Worm (Caenorhabditis elegans) whole organism, early embryonic: Measurements from ENCODE around the gene fbxb-33.

Source experiments
- B0310.2 ChIP-seq: sonication (generic microtip); optimal IDR thresholded peaks from 2 replicates; lab custom pipeline; 2016; ENCODE audit warnings: mild to moderate bottlenecking, missing genetic modification characterization, missing compliant biosample characterization
- F13C5.2 ChIP-seq: sonication (generic microtip); optimal IDR thresholded peaks from 2 replicates; lab custom pipeline; 2017; ENCODE audit warnings: mild to moderate bottlenecking, missing genetic modification characterization, inconsistent platforms, missing compliant biosample characterization
- aly-1 ChIP-seq: sonication (generic microtip); optimal IDR thresholded peaks from 2 replicates; lab custom pipeline; 2016; ENCODE audit warnings: missing genetic modification characterization, missing compliant biosample characterization
- ama-1 ChIP-seq: fragments of 150-350 bp; optimal IDR thresholded peaks from 2 replicates; lab custom pipeline; 2014
- ceh-13 ChIP-seq: fragments of 200-800 bp; sonication (Bioruptor generic); optimal IDR thresholded peaks from 2 replicates; lab custom pipeline; 2018; ENCODE audit warnings: mild to moderate bottlenecking, missing genetic modification characterization, missing compliant biosample characterization
- ceh-36 ChIP-seq: sonication (generic microtip); optimal IDR thresholded peaks from 2 replicates; lab custom pipeline; 2016; ENCODE audit warnings: missing genetic modification characterization, inconsistent platforms, missing compliant biosample characterization
- ets-7 ChIP-seq: sonication (generic microtip); optimal IDR thresholded peaks from 2 replicates; lab custom pipeline; 2016; ENCODE audit warnings: missing genotype, missing genetic modification characterization, missing compliant biosample characterization
- flt-1 ChIP-seq: fragments of 200-800 bp; sonication (Bioruptor generic); IDR thresholded peaks from 2 replicates; pipeline ENCODE4 v1.3.6; 2022; ENCODE audit warnings: missing genetic modification characterization, missing compliant biosample characterization
- hmbx-1 ChIP-seq: sonication (generic microtip); optimal IDR thresholded peaks from 2 replicates; lab custom pipeline; 2016; ENCODE audit warnings: mild to moderate bottlenecking, missing genetic modification characterization, missing compliant biosample characterization
- hmg-4 ChIP-seq: fragments of 200-800 bp; sonication (Bioruptor generic); optimal IDR thresholded peaks from 2 replicates; lab custom pipeline; 2018; ENCODE audit warnings: mild to moderate bottlenecking, missing genetic modification characterization, missing compliant biosample characterization
- hnd-1 ChIP-seq: sonication (generic microtip); optimal IDR thresholded peaks from 2 replicates; lab custom pipeline; 2016; ENCODE audit warnings: missing genetic modification characterization, missing compliant biosample characterization
- pes-1 ChIP-seq: fragments of 200-800 bp; sonication (Bioruptor generic); IDR thresholded peaks from 2 replicates; pipeline ENCODE4 v1.3.6; 2022; ENCODE audit warnings: missing genetic modification reagents, missing genetic modification characterization, missing compliant biosample characterization
- scrt-1 ChIP-seq: fragments of 200-800 bp; sonication (Bioruptor generic); IDR thresholded peaks from 2 replicates; pipeline ENCODE4 v1.3.6; 2022; ENCODE audit warnings: missing genetic modification characterization, missing compliant biosample characterization
- sea-1 ChIP-seq: fragments of 200-800 bp; sonication (Bioruptor generic); conservative IDR thresholded peaks from 2 replicates; pipeline ENCODE4 v1.3.6; 2022; ENCODE audit warnings: missing genetic modification characterization, missing compliant biosample characterization
- tbx-11 ChIP-seq: fragments of 200-800 bp; sonication (Bioruptor generic); IDR thresholded peaks from 2 replicates; pipeline ENCODE4 v1.3.6; 2022; ENCODE audit warnings: missing genetic modification characterization, missing compliant biosample characterization
- tbx-37 ChIP-seq: fragments of 200-800 bp; sonication (Bioruptor generic); conservative IDR thresholded peaks from 2 replicates; pipeline ENCODE4 v1.3.6; 2022; ENCODE audit warnings: missing genetic modification reagents, missing genetic modification characterization, missing compliant biosample characterization
- tra-4 ChIP-seq: sonication (generic microtip); optimal IDR thresholded peaks from 2 replicates; lab custom pipeline; 2017; ENCODE audit warnings: missing genetic modification characterization, missing compliant biosample characterization

fbxb-33 gene

DNA sequence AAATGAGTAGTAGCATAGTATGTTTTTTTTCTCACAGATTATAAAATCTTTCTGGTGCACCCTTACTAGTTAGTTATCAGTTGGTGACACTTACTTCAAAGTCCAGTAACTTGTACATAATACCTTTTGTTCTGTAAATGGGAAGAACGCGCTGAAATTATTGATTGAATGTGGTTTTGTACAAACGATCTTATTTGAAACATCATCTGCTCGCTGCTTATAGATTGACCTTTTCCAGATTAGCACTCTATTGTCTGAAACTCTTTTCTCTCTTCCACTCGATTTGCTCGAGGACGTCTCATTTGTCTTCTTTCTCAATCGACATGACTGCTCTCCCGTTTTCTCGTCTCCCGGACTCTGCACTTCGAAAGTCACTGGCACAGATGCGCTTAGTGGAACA lies at the start of gene fbxb-33:
fbxb-33 (plus strand) TSS at position 301 of the 400 bp plus-strand sequence.
- TF ChIP-seq tra-4, result no peak
- TF ChIP-seq scrt-1, result no peak
- no peak for TF ChIP-seq ceh-36
- no peak for TF ChIP-seq ceh-13
- TF ChIP-seq sea-1, result no peak

- TF ChIP-seq tra-4, result no peak
- TF ChIP-seq hmg-4 (GFP tag; lab: Kevin White, UChicago), result no peak
- no peak for TF ChIP-seq F13C5.2 (tag; lab: Kevin White, UChicago)
- no peak for TF ChIP-seq B0310.2 (tag; lab: Kevin White, UChicago)
- TF ChIP-seq sea-1, result no peak
- no peak for TF ChIP-seq pes-1 (GFP tag; lab: Robert Waterston, UW)
- no peak for TF ChIP-seq tbx-11 (GFP tag; lab: Robert Waterston, UW)
- no peak for TF ChIP-seq ceh-13
- no peak for TF ChIP-seq hmbx-1 (tag; lab: Kevin White, UChicago)
- TF ChIP-seq flt-1, result no peak
Measured at ce11 chrII:3598721-3599120, 48.5 kb upstream of the fbxb-33 start, which contains the start of gene Y49F6A.11. Y49F6A.11 (minus strand) TSS chrII:3598821.

ce11 chrII:3604578-3604977 lies 42.6 kb upstream of the fbxb-33 start:
- no peak for TF ChIP-seq flt-1
- TF ChIP-seq tbx-11 (GFP tag; lab: Robert Waterston, UW), result no peak
- no peak for TF ChIP-seq scrt-1
- no peak for TF ChIP-seq F13C5.2 (tag; lab: Kevin White, UChicago)
- no peak for TF ChIP-seq hmg-4 (GFP tag; lab: Kevin White, UChicago)
- TF ChIP-seq aly-1, result no peak
- TF ChIP-seq ets-7 (tag; lab: Kevin White, UChicago), result no peak
- TF ChIP-seq sea-1, result no peak
- no peak for TF ChIP-seq pes-1 (GFP tag; lab: Robert Waterston, UW)
- no peak for TF ChIP-seq ama-1
- TF ChIP-seq hmbx-1 (tag; lab: Kevin White, UChicago), result no peak
- no peak for TF ChIP-seq B0310.2 (tag; lab: Kevin White, UChicago)
- no peak for TF ChIP-seq tra-4
- TF ChIP-seq ceh-36, result no peak
- no peak for TF ChIP-seq ceh-13
- no peak for TF ChIP-seq hnd-1 (tag; lab: Kevin White, UChicago)

DNA sequence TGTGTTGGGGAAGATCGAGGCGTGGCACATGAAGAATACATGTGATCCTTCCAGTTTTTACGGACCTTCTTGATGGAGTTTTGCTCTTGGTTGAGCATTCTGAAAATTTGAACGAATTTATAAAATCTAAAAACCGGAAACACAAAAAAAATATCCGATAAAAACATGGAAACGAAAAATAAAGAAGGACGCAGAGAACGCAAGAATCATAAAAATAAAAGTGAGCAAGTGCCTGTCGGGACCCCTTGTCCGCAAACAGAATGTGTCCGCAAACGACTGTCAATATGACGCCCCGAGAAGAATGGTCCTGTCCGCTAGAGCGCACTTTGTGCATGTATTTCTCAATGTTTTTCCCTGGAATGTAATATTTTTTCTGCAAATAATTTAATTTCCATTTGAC lies 37.4 kb upstream of the fbxb-33 start, which contains the start of gene Y49F6A.5:
Y49F6A.5 (minus strand) TSS at position 101 of the 400 bp plus-strand sequence.
- TF ChIP-seq hnd-1 (tag; lab: Kevin White, UChicago), result no peak
- no peak for TF ChIP-seq tbx-37 (GFP tag; lab: Robert Waterston, UW)

ce11 chrII:3616615-3617014 lies 30.6 kb upstream of the fbxb-33 start:
- TF ChIP-seq tbx-11 (GFP tag; lab: Robert Waterston, UW) (no peak), hmg-4 (GFP tag; lab: Kevin White, UChicago) (no peak), hmbx-1 (tag; lab: Kevin White, UChicago) (no peak), ets-7 (tag; lab: Kevin White, UChicago) (no peak), ceh-36 (no peak), B0310.2 (tag; lab: Kevin White, UChicago) (no peak), hnd-1 (tag; lab: Kevin White, UChicago) (no peak)

DNA sequence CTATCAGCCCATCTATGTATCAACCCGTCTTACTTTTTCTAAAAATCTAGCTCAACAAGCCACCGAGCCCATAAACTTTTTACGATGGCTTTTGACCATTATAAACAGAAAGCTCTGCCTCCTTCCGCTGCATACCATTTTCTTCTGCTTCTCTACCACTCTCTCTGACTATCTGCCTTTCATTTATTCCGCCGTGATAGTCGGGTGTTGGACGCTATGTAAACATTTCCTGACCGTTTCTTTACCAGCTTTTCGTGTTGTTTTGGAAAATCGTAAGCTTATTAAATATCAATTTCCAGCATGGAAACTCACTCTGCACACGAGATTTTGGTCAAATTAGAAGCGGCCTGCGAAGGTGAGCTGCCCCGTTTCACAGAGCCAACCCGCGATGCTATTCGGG lies 29.7 kb upstream of the fbxb-33 start, which contains the start of gene F40E12.1:
F40E12.1 (plus strand) TSS at position 301 of the 400 bp plus-strand sequence.
- TF ChIP-seq flt-1 (no peak), aly-1 (no peak), ceh-36 (no peak), tra-4 (no peak), scrt-1 (no peak), hnd-1 (tag; lab: Kevin White, UChicago) (no peak), ama-1 (no peak), hmbx-1 (tag; lab: Kevin White, UChicago) (no peak), F13C5.2 (tag; lab: Kevin White, UChicago) (no peak), tbx-11 (GFP tag; lab: Robert Waterston, UW) (no peak), hmg-4 (GFP tag; lab: Kevin White, UChicago) (no peak)

DNA sequence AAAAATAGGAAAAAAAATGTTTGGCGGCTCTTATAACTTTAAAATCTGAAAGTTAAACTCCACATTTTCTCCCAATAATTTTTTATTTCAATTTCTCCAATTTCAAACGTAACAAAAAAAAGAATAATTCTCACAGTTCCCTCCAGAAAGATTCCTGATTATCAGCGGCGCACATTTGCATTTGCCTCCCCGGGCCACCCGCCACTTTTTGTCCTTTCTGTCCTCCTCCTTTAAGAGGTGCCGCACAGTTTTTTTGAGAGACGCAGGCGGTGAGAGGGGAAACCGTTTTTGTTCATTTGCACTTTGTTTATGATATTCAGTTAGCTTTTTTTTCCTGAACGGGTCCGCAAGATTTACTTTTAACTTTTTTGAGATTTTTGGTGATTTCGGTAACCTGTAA lies 26.3 kb upstream of the fbxb-33 start:
- no peak for TF ChIP-seq hnd-1 (tag; lab: Kevin White, UChicago)

DNA sequence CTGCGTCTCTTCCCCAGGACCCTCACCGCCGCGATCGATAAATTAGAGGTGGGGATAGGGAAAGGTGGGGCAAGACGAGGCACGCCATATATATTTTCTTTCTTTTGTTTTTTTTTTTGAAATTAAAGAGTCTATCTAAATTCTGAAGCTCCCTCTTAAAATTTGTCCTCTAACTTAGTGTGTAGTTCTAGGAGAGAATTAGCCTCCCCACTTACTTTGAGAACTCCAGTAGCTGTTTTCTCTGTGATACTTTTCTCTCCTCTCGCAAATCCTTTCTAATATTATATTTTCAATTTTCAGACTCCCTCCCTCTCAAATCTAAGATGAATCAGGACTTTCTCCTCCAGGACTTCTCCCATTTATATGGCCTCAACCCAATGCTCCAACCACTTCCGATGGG lies 25.2 kb upstream of the fbxb-33 start, which contains the start of gene M151.7:
M151.7 (plus strand) TSS at position 301 of the 400 bp plus-strand sequence.
- TF ChIP-seq hmg-4 (GFP tag; lab: Kevin White, UChicago), result no peak
- TF ChIP-seq hmbx-1 (tag; lab: Kevin White, UChicago), result no peak
- no peak for TF ChIP-seq flt-1
- no peak for TF ChIP-seq aly-1
- no peak for TF ChIP-seq ceh-36
- no peak for TF ChIP-seq F13C5.2 (tag; lab: Kevin White, UChicago)
- no peak for TF ChIP-seq ets-7 (tag; lab: Kevin White, UChicago)
- TF ChIP-seq tra-4, result no peak
- TF ChIP-seq ama-1, result no peak
- TF ChIP-seq tbx-37 (GFP tag; lab: Robert Waterston, UW), result no peak

DNA sequence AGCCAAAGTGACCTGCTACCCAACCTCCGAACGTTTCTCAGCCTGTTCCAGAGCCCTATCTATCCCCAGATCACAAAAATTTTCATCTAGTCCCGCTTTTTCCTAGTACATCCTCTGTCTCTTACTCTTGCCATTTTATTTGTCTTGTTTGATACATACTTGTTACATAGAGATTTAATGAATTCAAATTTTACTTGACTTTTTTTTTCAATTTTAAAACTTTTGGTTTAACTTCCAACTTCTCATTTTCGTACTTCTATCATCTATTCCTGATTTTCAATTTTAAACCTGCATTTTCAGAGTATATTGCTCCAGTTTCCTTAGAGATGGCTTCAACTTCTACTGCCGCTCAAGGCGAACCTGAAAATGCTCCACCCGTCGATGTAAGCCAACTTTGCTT lies 20.3 kb upstream of the fbxb-33 start, which contains the start of gene M151.3:
M151.3 (plus strand) TSS at position 301 of the 400 bp plus-strand sequence.
- TF ChIP-seq hnd-1 (tag; lab: Kevin White, UChicago), result no peak
- TF ChIP-seq ceh-13, result no peak
- no peak for TF ChIP-seq tra-4
- TF ChIP-seq tbx-37 (GFP tag; lab: Robert Waterston, UW), result no peak
- TF ChIP-seq scrt-1, result no peak
- no peak for TF ChIP-seq ceh-36
- no peak for TF ChIP-seq B0310.2 (tag; lab: Kevin White, UChicago)
- TF ChIP-seq hmbx-1 (tag; lab: Kevin White, UChicago), result no peak
- no peak for TF ChIP-seq F13C5.2 (tag; lab: Kevin White, UChicago)
- TF ChIP-seq sea-1, result no peak
- TF ChIP-seq pes-1 (GFP tag; lab: Robert Waterston, UW), result no peak
- no peak for TF ChIP-seq tbx-11 (GFP tag; lab: Robert Waterston, UW)
- TF ChIP-seq ets-7 (tag; lab: Kevin White, UChicago), result no peak
- TF ChIP-seq flt-1, result no peak
- no peak for TF ChIP-seq hmg-4 (GFP tag; lab: Kevin White, UChicago)
- TF ChIP-seq ama-1, result no peak
- no peak for TF ChIP-seq aly-1
